Worm (Caenorhabditis elegans): ENCODE measurements around the gene Y14H12B.1.

DNA sequence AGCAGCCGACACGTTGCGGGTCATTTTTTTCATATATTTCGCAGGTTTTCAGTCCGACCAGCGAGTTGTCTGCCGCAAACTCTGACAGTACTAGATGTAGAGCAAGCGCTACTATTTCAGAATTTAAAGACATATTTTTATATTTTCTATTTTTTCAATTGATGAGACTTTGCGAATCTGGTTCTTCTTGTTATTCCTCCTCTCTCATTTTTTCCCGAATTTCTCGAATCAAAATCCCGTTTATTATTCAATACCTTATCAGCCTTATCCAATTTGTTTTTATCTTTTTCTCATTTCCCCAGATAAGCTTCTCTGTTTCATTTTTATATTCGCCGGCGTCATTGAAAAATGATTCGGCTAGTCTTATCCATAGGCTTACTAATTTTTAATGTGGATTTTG lies 41.7 kb downstream of the Y14H12B.1 start, which contains the start of gene dos-2:
- TF ChIP-seq dao-5 (tag; optimal IDR thresholded peaks at IDR 0.05) (no peak), him-1 (tag; optimal IDR thresholded peaks at IDR 0.05) (no peak)

Measured in whole organism, L4/young adult.